Worm (Caenorhabditis elegans) whole organism, dauer: Measurements from ENCODE around the gene hsp-1.

Experiments
- unc-62 ChIP-seq: sonication (generic microtip); optimal IDR thresholded peaks from 2 replicates; lab custom pipeline; 2017; ENCODE audit warnings: missing biosample characterization, missing genetic modification reagents, missing genetic modification characterization

hsp-1 gene

ce11 chrIV:17278861-17279591 is at the start of gene hsp-1:
Gene hsp-1 (plus strand): TSS chrIV:17278959.
- no peak for TF ChIP-seq unc-62

- TF ChIP-seq unc-62, result no peak
Measured at ce11 chrIV:17230958-17231357, 47.8 kb upstream of the hsp-1 start, which contains the start of gene npr-32. Gene npr-32 (minus strand): TSS chrIV:17231058.

- no peak for TF ChIP-seq unc-62
Measured at ce11 chrIV:17232899-17233298, 45.9 kb upstream of the hsp-1 start.

- TF ChIP-seq unc-62, result no peak
Measured at ce11 chrIV:17233494-17233893, 45.3 kb upstream of the hsp-1 start.

ce11 chrIV:17237029-17237428 is 41.7 kb upstream of the hsp-1 start:
- no peak for TF ChIP-seq unc-62

- no peak for TF ChIP-seq unc-62
Measured at ce11 chrIV:17238951-17239350, 39.8 kb upstream of the hsp-1 start.

- TF ChIP-seq unc-62, result no peak
Measured at ce11 chrIV:17245200-17245599, 33.6 kb upstream of the hsp-1 start, which contains the start of gene ZK550.2. Gene ZK550.2 (plus strand): TSS chrIV:17245584.

- no peak for TF ChIP-seq unc-62
Measured at ce11 chrIV:17247184-17247583, 31.6 kb upstream of the hsp-1 start.

- TF ChIP-seq unc-62, result no peak
Measured at ce11 chrIV:17248538-17248937, 30.2 kb upstream of the hsp-1 start.

ce11 chrIV:17249691-17250181 is 29.0 kb upstream of the hsp-1 start, which contains the start of gene eelo-2:
Gene eelo-2 (plus strand): TSS chrIV:17250131.
- TF ChIP-seq unc-62, result no peak

- no peak for TF ChIP-seq unc-62
Measured at ce11 chrIV:17253435-17253834, 25.3 kb upstream of the hsp-1 start.

ce11 chrIV:17255001-17255400 is 23.8 kb upstream of the hsp-1 start, which contains the start of gene gtf-2E1:
Gene gtf-2E1 (plus strand): TSS chrIV:17255301.
- TF ChIP-seq unc-62, result no peak

- no peak for TF ChIP-seq unc-62
Measured at ce11 chrIV:17258824-17259223, 19.9 kb upstream of the hsp-1 start.

ce11 chrIV:17259310-17259709 is 19.4 kb upstream of the hsp-1 start, which contains the start of gene phyh-1:
Gene phyh-1 (minus strand): TSS chrIV:17259410.
- TF ChIP-seq unc-62, result no peak

- TF ChIP-seq unc-62, result no peak
Measured at ce11 chrIV:17262385-17262784, 16.4 kb upstream of the hsp-1 start, which contains the start of gene ZK550.6. Gene ZK550.6 (minus strand): TSS chrIV:17262485.

ce11 chrIV:17263714-17264113 is 15.0 kb upstream of the hsp-1 start:
- no peak for TF ChIP-seq unc-62

ce11 chrIV:17264714-17265113 is 14.0 kb upstream of the hsp-1 start, which contains the start of gene F26D10.13:
Gene F26D10.13 (minus strand): TSS chrIV:17264814.
- TF ChIP-seq unc-62, result no peak

ce11 chrIV:17265279-17265678 is 13.5 kb upstream of the hsp-1 start, which contains the start of gene str-187:
Gene str-187 (plus strand): TSS chrIV:17265579.
- no peak for TF ChIP-seq unc-62
